Fruit fly (Drosophila melanogaster) whole organism, embryonic: Measurements from ENCODE around the gene TwdlP.

ENCODE experiments used
- Antp ChIP-seq: fragments of 200-800 bp; sonication (Bioruptor generic); optimal IDR thresholded peaks from 3 replicates; lab custom pipeline; 2016; ENCODE audit warnings: missing biosample characterization, missing genetic modification characterization
- BEAF-32 ChIP-seq: fragments of 200-800 bp; sonication (Bioruptor generic); optimal IDR thresholded peaks from 3 replicates; lab custom pipeline; 2017; ENCODE audit warnings: missing biosample characterization, missing genetic modification characterization, mild to moderate bottlenecking, moderate library complexity, missing genetic modification reagents
- Bgb ChIP-seq: fragments of 200-800 bp; sonication (Bioruptor generic); IDR thresholded peaks from 2 replicates; pipeline ENCODE4 v1.3.6; 2022; ENCODE audit warnings: missing biosample characterization, missing genetic modification characterization; ENCODE audit not compliant: partially characterized antibody
- Blimp-1 ChIP-seq: fragments of 200-800 bp; sonication (Bioruptor generic); optimal IDR thresholded peaks from 3 replicates; lab custom pipeline; 2018; ENCODE audit warnings: missing biosample characterization, missing genetic modification characterization, mild to moderate bottlenecking, moderate library complexity, missing genetic modification reagents
- Bteb2 ChIP-seq: fragments of 200-800 bp; sonication (Bioruptor generic); optimal IDR thresholded peaks from 2 replicates; lab custom pipeline; 2016; ENCODE audit warnings: missing biosample characterization, missing genetic modification characterization
- CG11247 ChIP-seq: fragments of 200-800 bp; sonication (Bioruptor generic); IDR thresholded peaks from 2 replicates; pipeline ENCODE4 v1.3.6; 2022; ENCODE audit warnings: missing biosample characterization, missing genetic modification characterization
- CG11695 ChIP-seq: fragments of 200-800 bp; sonication (Bioruptor generic); IDR thresholded peaks from 3 replicates; pipeline ENCODE4 v1.3.6; 2022; ENCODE audit warnings: missing biosample characterization, missing genetic modification characterization
- CG12744 ChIP-seq: fragments of 200-800 bp; sonication (Bioruptor generic); optimal IDR thresholded peaks from 2 replicates; lab custom pipeline; 2016; ENCODE audit warnings: missing biosample characterization, missing genetic modification characterization
- CG14014 ChIP-seq: fragments of 200-800 bp; sonication (Bioruptor generic); IDR thresholded peaks from 2 replicates; pipeline ENCODE4 v1.3.6; 2022; ENCODE audit warnings: missing biosample characterization, missing genetic modification characterization
- CG14441 ChIP-seq: fragments of 200-800 bp; sonication (Bioruptor generic); IDR thresholded peaks from 2 replicates; pipeline ENCODE4 v1.3.6; 2022; ENCODE audit warnings: missing biosample characterization, missing genetic modification characterization
- CG1602 ChIP-seq: fragments of 200-800 bp; sonication (Bioruptor generic); optimal IDR thresholded peaks from 3 replicates; lab custom pipeline; 2016; ENCODE audit warnings: missing biosample characterization, missing genetic modification characterization
- CG17612 ChIP-seq: fragments of 200-800 bp; sonication (Bioruptor generic); IDR thresholded peaks from 2 replicates; pipeline ENCODE4 v1.3.6; 2022; ENCODE audit warnings: missing biosample characterization, missing genetic modification characterization
- CG18262 ChIP-seq: fragments of 200-800 bp; optimal IDR thresholded peaks from 3 replicates; lab custom pipeline; 2019; ENCODE audit warnings: missing biosample characterization, mild to moderate bottlenecking, missing genetic modification characterization, moderate library complexity
- CG18476 ChIP-seq: fragments of 200-800 bp; sonication (Bioruptor generic); optimal IDR thresholded peaks from 2 replicates; lab custom pipeline; 2016; ENCODE audit warnings: missing biosample characterization, mild to moderate bottlenecking, missing genetic modification characterization
- CG31224 ChIP-seq: fragments of 200-800 bp; sonication (Bioruptor generic); IDR thresholded peaks from 2 replicates; pipeline ENCODE4 v1.3.6; 2022; ENCODE audit warnings: missing biosample characterization, missing genetic modification characterization
- CG31365 ChIP-seq: fragments of 200-800 bp; sonication (Bioruptor generic); optimal IDR thresholded peaks from 2 replicates; lab custom pipeline; 2018; ENCODE audit warnings: missing biosample characterization, mild to moderate bottlenecking, missing genetic modification characterization
- CG4854 ChIP-seq: fragments of 200-800 bp; sonication (Bioruptor generic); optimal IDR thresholded peaks from 2 replicates; lab custom pipeline; 2016; ENCODE audit warnings: missing biosample characterization, missing genetic modification characterization, inconsistent platforms
- H2.0 ChIP-seq: fragments of 200-800 bp; sonication (Bioruptor generic); IDR thresholded peaks from 2 replicates; pipeline ENCODE4 v1.3.6; 2022; ENCODE audit warnings: missing biosample characterization, missing genetic modification characterization
- Hand ChIP-seq: fragments of 200-800 bp; sonication (Bioruptor generic); optimal IDR thresholded peaks from 2 replicates; lab custom pipeline; 2017; ENCODE audit warnings: mild to moderate bottlenecking, missing biosample characterization, missing genetic modification reagents, missing genetic modification characterization
- NC2β ChIP-seq: fragments of 200-800 bp; sonication (Bioruptor generic); optimal IDR thresholded peaks from 2 replicates; lab custom pipeline; 2016; ENCODE audit warnings: missing biosample characterization, missing genetic modification characterization
- Nf-YC ChIP-seq: fragments of 200-800 bp; optimal IDR thresholded peaks from 3 replicates; lab custom pipeline; 2019; ENCODE audit warnings: missing biosample characterization, mild to moderate bottlenecking, missing genetic modification characterization, moderate library complexity
- abd-A ChIP-seq: fragments of 200-800 bp; sonication (Bioruptor generic); optimal IDR thresholded peaks from 3 replicates; lab custom pipeline; 2019; ENCODE audit warnings: missing biosample characterization, mild to moderate bottlenecking, missing genetic modification characterization, moderate library complexity
- caup ChIP-seq: fragments of 200-800 bp; sonication (Bioruptor generic); optimal IDR thresholded peaks from 3 replicates; lab custom pipeline; 2017; ENCODE audit warnings: missing biosample characterization, mild to moderate bottlenecking, missing genetic modification characterization, moderate library complexity; ENCODE audit not compliant: severe bottlenecking
- da ChIP-seq: fragments of 200-800 bp; sonication (Bioruptor generic); optimal IDR thresholded peaks from 2 replicates; lab custom pipeline; 2016; ENCODE audit warnings: missing biosample characterization, missing genetic modification characterization
- emc ChIP-seq: fragments of 200-800 bp; sonication (Bioruptor generic); optimal IDR thresholded peaks from 2 replicates; lab custom pipeline; 2016; ENCODE audit warnings: missing biosample characterization, missing genetic modification characterization
- esg ChIP-seq: fragments of 200-800 bp; sonication (Bioruptor generic); conservative IDR thresholded peaks from 2 replicates; pipeline ENCODE4 v1.3.6; 2022; ENCODE audit warnings: missing biosample characterization, missing genetic modification characterization
- eve ChIP-seq, 2 experiments: fragments of >200 bp; optimal IDR thresholded peaks; 2 replicates each; lab custom pipeline; 2017; ENCODE audit warnings: missing biosample characterization in 2 of 2, missing genetic modification characterization in 2 of 2
- grau ChIP-seq: fragments of 200-800 bp; optimal IDR thresholded peaks from 3 replicates; lab custom pipeline; 2019; ENCODE audit warnings: missing biosample characterization, mild to moderate bottlenecking, missing genetic modification characterization, moderate library complexity
- grn ChIP-seq: fragments of 200-800 bp; sonication (Bioruptor generic); optimal IDR thresholded peaks from 3 replicates; lab custom pipeline; 2017; ENCODE audit warnings: missing biosample characterization, missing genetic modification characterization
- gro ChIP-seq: fragments of 200-800 bp; sonication (Bioruptor generic); optimal IDR thresholded peaks from 2 replicates; lab custom pipeline; 2016; ENCODE audit warnings: missing biosample characterization, missing genetic modification characterization
- ind ChIP-seq: fragments of 200-800 bp; sonication (Bioruptor generic); optimal IDR thresholded peaks from 3 replicates; lab custom pipeline; 2016; ENCODE audit warnings: missing biosample characterization, missing genetic modification characterization
- maf-S ChIP-seq: fragments of 200-800 bp; sonication (Bioruptor generic); optimal IDR thresholded peaks from 2 replicates; lab custom pipeline; 2016; ENCODE audit warnings: missing biosample characterization, missing genetic modification characterization
- org-1 ChIP-seq: fragments of 200-800 bp; sonication (Bioruptor generic); optimal IDR thresholded peaks from 2 replicates; lab custom pipeline; 2017; ENCODE audit warnings: missing biosample characterization, missing genetic modification characterization
- pan ChIP-seq, 4 experiments: fragments of >200 bp in 3 of 4; fragments of 200-800 bp in 1 of 4; sonication (Bioruptor generic) in 1 of 4; optimal IDR thresholded peaks in 3 of 4; IDR thresholded peaks in 1 of 4; 2 replicates each; pipeline versions ENCODE4 v1.3.6 to Lab custom; 2017 to 2022; ENCODE audit warnings: missing biosample characterization in 2 of 4, missing genetic modification characterization in 2 of 4, mixed read lengths in 1 of 4
- ranshi ChIP-seq: fragments of 200-800 bp; sonication (Bioruptor generic); IDR thresholded peaks from 2 replicates; pipeline ENCODE4 v1.3.6; 2022; ENCODE audit warnings: missing biosample characterization, missing genetic modification characterization
- sd ChIP-seq: fragments of 200-800 bp; sonication (Bioruptor generic); optimal IDR thresholded peaks from 3 replicates; lab custom pipeline; 2018; ENCODE audit warnings: missing biosample characterization, mild to moderate bottlenecking, missing genetic modification characterization, moderate library complexity
- sqz ChIP-seq: fragments of 200-800 bp; sonication (Bioruptor generic); optimal IDR thresholded peaks from 3 replicates; lab custom pipeline; 2018; ENCODE audit warnings: missing biosample characterization, mild to moderate bottlenecking, missing genetic modification characterization
- tap ChIP-seq: fragments of 200-800 bp; optimal IDR thresholded peaks from 3 replicates; lab custom pipeline; 2019; ENCODE audit warnings: missing biosample characterization, mild to moderate bottlenecking, missing genetic modification characterization, moderate library complexity
- trem ChIP-seq: fragments of 200-800 bp; optimal IDR thresholded peaks from 3 replicates; lab custom pipeline; 2019; ENCODE audit warnings: missing biosample characterization, mild to moderate bottlenecking, missing genetic modification characterization, moderate library complexity
- vvl ChIP-seq: fragments of 200-800 bp; sonication (Bioruptor generic); IDR thresholded peaks from 2 replicates; pipeline ENCODE4 v1.3.6; 2022; ENCODE audit warnings: missing biosample characterization, missing genetic modification characterization
- yki ChIP-seq: fragments of >200 bp; optimal IDR thresholded peaks from 3 replicates; lab custom pipeline; 2018

The TwdlP gene

DNA sequence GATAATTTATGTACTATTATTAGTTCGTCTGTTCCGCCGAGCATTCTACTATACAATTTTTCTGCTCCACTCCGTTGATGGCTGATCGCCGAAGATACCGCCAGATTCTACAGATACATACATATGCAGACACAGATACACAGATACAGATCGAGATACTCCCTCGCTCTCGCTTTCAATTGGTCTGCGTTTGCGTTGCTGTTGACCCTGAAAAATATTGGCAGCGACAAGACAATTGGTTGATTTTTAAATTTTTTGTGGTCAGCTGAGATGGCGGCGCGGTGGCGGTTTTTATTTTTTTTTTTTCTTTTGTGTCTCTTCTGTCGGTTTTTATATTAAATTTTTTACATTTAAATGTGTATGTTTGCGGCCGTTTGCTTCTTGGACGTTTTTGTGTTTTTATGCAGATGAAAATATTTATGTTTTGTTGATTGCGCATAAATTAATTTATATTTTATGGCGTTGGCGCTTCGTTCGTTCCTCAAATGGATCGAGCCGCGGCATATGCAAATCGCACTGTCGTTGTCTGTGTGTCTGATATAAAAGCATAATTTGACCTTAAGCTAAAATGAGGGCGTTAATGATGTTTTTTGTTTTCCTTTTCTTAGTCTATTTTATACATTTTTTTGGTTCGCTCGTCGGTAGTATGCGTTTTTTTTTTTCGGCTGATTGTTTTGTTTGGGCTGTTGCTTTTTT lies 27.2 kb downstream of the TwdlP start (continued):
- TF ChIP-seq esg: no peak
- TF ChIP-seq CG18476: no peak
- TF ChIP-seq grn: peak; percentile 15
- no peak for TF ChIP-seq CG1602 (GFP tag; lab: Kevin White, UChicago)
- TF ChIP-seq CG17612 (GFP tag; lab: Robert Waterston, UW): no peak
- no peak for TF ChIP-seq CG14014 (GFP tag; lab: Robert Waterston, UW)
- TF ChIP-seq trem (tag; lab: Kevin White, UChicago): no peak
- no peak for TF ChIP-seq caup (GFP tag; lab: Kevin White, UChicago)
- TF ChIP-seq ind (GFP tag; lab: Kevin White, UChicago): no peak
- no peak for TF ChIP-seq CG31224 (GFP tag; lab: Robert Waterston, UW)
- TF ChIP-seq vvl (GFP tag; lab: Robert Waterston, UW): peak; percentile 89
- TF ChIP-seq Bgb (GFP tag; lab: Robert Waterston, UW): no peak
- no peak for TF ChIP-seq yki
- TF ChIP-seq H2.0 (GFP tag; lab: Robert Waterston, UW): no peak
- TF ChIP-seq org-1: no peak
- no peak for TF ChIP-seq CG11695 (GFP tag; lab: Robert Waterston, UW)
- TF ChIP-seq NC2β (GFP tag; lab: Kevin White, UChicago): no peak
- no peak for TF ChIP-seq ranshi (GFP tag; lab: Robert Waterston, UW)
- TF ChIP-seq tap (tag; lab: Kevin White, UChicago): no peak
- no peak for TF ChIP-seq gro (GFP tag; lab: Kevin White, UChicago)
- TF ChIP-seq sd (tag; lab: Kevin White, UChicago): peak; percentile 26
- TF ChIP-seq Bteb2 (GFP tag; lab: Kevin White, UChicago): no peak
- TF ChIP-seq CG14441 (GFP tag; lab: Robert Waterston, UW): no peak
- TF ChIP-seq CG4854 (GFP tag; lab: Kevin White, UChicago): no peak
- no peak for TF ChIP-seq BEAF-32 (GFP tag; lab: Kevin White, UChicago)
- TF ChIP-seq emc (GFP tag; lab: Kevin White, UChicago): no peak
- TF ChIP-seq CG12744 (GFP tag; lab: Kevin White, UChicago): no peak
- no peak for TF ChIP-seq CG18262
- TF ChIP-seq Nf-YC (tag; lab: Kevin White, UChicago): peak; percentile 55
- TF ChIP-seq abd-A (tag; lab: Kevin White, UChicago): peak; percentile 91
- no peak for TF ChIP-seq eve (GFP tag; optimal IDR thresholded peaks at IDR 0.05; lab: Kevin White, UChicago)
- TF ChIP-seq CG11247 (GFP tag; lab: Robert Waterston, UW): no peak
- peak; percentile 33 for TF ChIP-seq sqz (GFP tag; lab: Kevin White, UChicago)
- TF ChIP-seq Antp: no peak
- no peak for TF ChIP-seq Hand
- TF ChIP-seq Blimp-1 (GFP tag; lab: Kevin White, UChicago): peak; percentile 44
- no peak for TF ChIP-seq maf-S (GFP tag; lab: Kevin White, UChicago)
- TF ChIP-seq grau (tag; lab: Kevin White, UChicago): no peak
- no peak for TF ChIP-seq pan (optimal IDR thresholded peaks at IDR 0.05; lab: Kevin White, UChicago)
- no peak for TF ChIP-seq pan (GFP tag; optimal IDR thresholded peaks at IDR 0.05 in 1 of 2, IDR thresholded peaks at IDR 0.05 in 1 of 2)
- no peak for TF ChIP-seq da (GFP tag; lab: Kevin White, UChicago)
- TF ChIP-seq CG31365 (tag; lab: Kevin White, UChicago): no peak
